Worm (Caenorhabditis elegans): ENCODE results near the gene cyp-13A11.
A peak's percentile ranks its signal among the peaks of the same experiment; 100 is the strongest.

cyp-13A11 gene

ce11 chrIII:13015754-13016317 is 5.0 kb upstream of the cyp-13A11 start (continued):
- TF ChIP-seq pha-4 (GFP tag; IDR thresholded peaks at IDR 0.05) (peak; percentile 73), pha-4 (tag; optimal IDR thresholded peaks at IDR 0.05) (no peak), Y75B8A.6 (GFP tag; IDR thresholded peaks at IDR 0.05) (no peak; the same call in 1 of the 2 replicates), lin-29 (GFP tag; IDR thresholded peaks at IDR 0.05) (no peak), unc-130 (GFP tag; optimal IDR thresholded peaks at IDR 0.05) (peak; percentile 4), duxl-1 (tag; optimal IDR thresholded peaks at IDR 0.05; ENCODE audit: poor library complexity) (peak; percentile 71), ceh-44 (GFP tag; IDR thresholded peaks at IDR 0.05) (peak; percentile 58; the same call in 1 of the 2 replicates), rbr-2 (tag; optimal IDR thresholded peaks at IDR 0.05) (peak; percentile 30), lin-15B (tag; optimal IDR thresholded peaks at IDR 0.05) (no peak), mxl-3 (GFP tag; optimal IDR thresholded peaks at IDR 0.05) (peak; percentile 40), Y5F2A.4 (GFP tag; optimal IDR thresholded peaks at IDR 0.05) (peak; percentile 45), T26A8.4 (GFP tag; IDR thresholded peaks at IDR 0.05) (peak; percentile 83), aha-1 (tag) (peak; percentile 97), spr-1 (tag; optimal IDR thresholded peaks at IDR 0.05) (peak; percentile 66), hlh-30 (tag; optimal IDR thresholded peaks at IDR 0.05; ENCODE audit: insufficient read depth) (peak; percentile 70), spr-3 (GFP tag; optimal IDR thresholded peaks at IDR 0.05) (peak; percentile 25), daf-8 (GFP tag; IDR thresholded peaks at IDR 0.05) (no peak), egl-43 (GFP tag; IDR thresholded peaks at IDR 0.05) (peak; percentile 91), nhr-102 (tag; optimal IDR thresholded peaks at IDR 0.05) (peak; percentile 87), F37D6.2 (tag; optimal IDR thresholded peaks at IDR 0.05) (peak; percentile 1), hmg-1.1 (GFP tag; IDR thresholded peaks at IDR 0.05) (peak; percentile 85), madf-5 (GFP tag; IDR thresholded peaks at IDR 0.05) (peak; percentile 40 to 79; a peak in 2 of 4 replicates), F26F4.8 (GFP tag; conservative IDR thresholded peaks at IDR 0.05) (peak; percentile 73; the same call in 1 of the 2 replicates), hlh-11 (tag; optimal IDR thresholded peaks at IDR 0.05) (peak; percentile 54), F10B5.3 (tag; optimal IDR thresholded peaks at IDR 0.05) (no peak), unc-39 (tag; optimal IDR thresholded peaks at IDR 0.05) (no peak), zip-11 (GFP tag; IDR thresholded peaks at IDR 0.05) (no peak), zfp-2 (tag; optimal IDR thresholded peaks at IDR 0.05) (no peak), nhr-41 (GFP tag; IDR thresholded peaks at IDR 0.05) (0 out of 2 replicates have a peak, but pooled peaks have one; percentile 20), dmd-6 (GFP tag; IDR thresholded peaks at IDR 0.05) (peak; percentile 66), snpc-4 (tag; optimal IDR thresholded peaks at IDR 0.05) (no peak), dmd-9 (GFP tag; IDR thresholded peaks at IDR 0.05) (peak; percentile 25; the same call in 1 of the 2 replicates), mep-1 (tag; optimal IDR thresholded peaks at IDR 0.05) (peak; percentile 60), nhr-42 (GFP tag; IDR thresholded peaks at IDR 0.05) (peak; percentile 65; the same call in 1 of the 2 replicates), hif-1 (tag; optimal IDR thresholded peaks at IDR 0.05) (peak in 1 of 2 experiments; percentile 29), ces-1 (GFP tag; optimal IDR thresholded peaks at IDR 0.05) (no peak), mdl-1 (tag; optimal IDR thresholded peaks at IDR 0.05) (peak in 1 of 2 experiments; percentile 30), daf-16 (GFP tag; optimal IDR thresholded peaks at IDR 0.05) (peak; percentile 49 to 75), daf-16 (tag; optimal IDR thresholded peaks at IDR 0.05) (peak; percentile 90), F49E8.2 (tag; optimal IDR thresholded peaks at IDR 0.05; ENCODE audit: borderline replicate concordance) (peak; percentile 50)

- no peak for TF ChIP-seq lin-13 (GFP tag; optimal IDR thresholded peaks at IDR 0.05)
- TF ChIP-seq spr-3 (GFP tag; optimal IDR thresholded peaks at IDR 0.05) = no peak
- TF ChIP-seq nhr-42 (GFP tag; IDR thresholded peaks at IDR 0.05) = no peak
- TF ChIP-seq Y48G9A.11 (GFP tag; IDR thresholded peaks at IDR 0.05) = no peak
- no peak for TF ChIP-seq php-3 (GFP tag; IDR thresholded peaks at IDR 0.05)
- TF ChIP-seq unc-39 (tag; optimal IDR thresholded peaks at IDR 0.05) = no peak
- TF ChIP-seq ctbp-1 (GFP tag; IDR thresholded peaks at IDR 0.05) = no peak
- TF ChIP-seq nhr-77 (tag; optimal IDR thresholded peaks at IDR 0.05) = no peak
- TF ChIP-seq egl-43 (GFP tag; IDR thresholded peaks at IDR 0.05) = no peak
- no peak for TF ChIP-seq ZK337.2 (GFP tag; IDR thresholded peaks at IDR 0.05)
- TF ChIP-seq pha-4 (GFP tag; IDR thresholded peaks at IDR 0.05) = no peak
- no peak for TF ChIP-seq pha-4 (tag; optimal IDR thresholded peaks at IDR 0.05)
- no peak for TF ChIP-seq egl-27 (tag; optimal IDR thresholded peaks at IDR 0.05)
- TF ChIP-seq T26A8.4 (GFP tag; IDR thresholded peaks at IDR 0.05) = no peak
- TF ChIP-seq Y105C5A.15 (GFP tag; IDR thresholded peaks at IDR 0.05) = no peak
- TF ChIP-seq snpc-4 (tag; optimal IDR thresholded peaks at IDR 0.05) = no peak
- no peak for TF ChIP-seq nhr-10 (tag; optimal IDR thresholded peaks at IDR 0.05)
- TF ChIP-seq nhr-102 (tag; optimal IDR thresholded peaks at IDR 0.05) = no peak
- TF ChIP-seq arid-1 (GFP tag; conservative IDR thresholded peaks at IDR 0.05) = no peak
These were observed 2.2 kb upstream of the cyp-13A11 start, which contains the start of gene col-98 for ce11 chrIII:13018619-13019018. Gene col-98, plus strand, starts transcription at chrIII:13019008.
